In the genomic region with DNA sequence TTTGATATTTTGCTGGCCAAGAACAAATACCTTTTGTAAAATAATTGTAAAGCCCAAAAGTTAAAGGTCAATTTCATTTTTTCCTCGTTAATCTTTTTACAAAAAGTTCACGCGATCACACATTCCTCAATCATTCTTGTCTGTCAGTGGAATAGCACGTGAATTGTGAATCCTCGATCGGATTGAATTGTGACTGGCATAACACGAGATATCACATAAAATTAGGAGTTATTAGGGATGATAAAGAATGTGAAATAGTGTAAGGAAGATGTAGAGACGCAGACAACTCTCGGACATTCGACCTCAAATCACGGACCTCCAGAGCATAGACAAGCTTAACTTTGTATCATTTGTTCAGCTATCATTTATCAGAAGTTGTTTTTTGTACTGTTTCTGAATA, we compare ENCODE assay signal across 4 worm cellular contexts.
A peak's percentile ranks its signal among the peaks of the same experiment; 100 is the strongest.
TF ChIP-seq lines count a peak whose summit lies in the region.

Gene C27B7.6, minus strand, starts transcription at position 182 of the 400 bp plus-strand sequence.

TF ChIP-seq in whole organism, L1 larva, 84 proteins besides CTCF, POLR2A, EP300 and RAD21:
- TF ChIP-seq nhr-28 (tag; optimal IDR thresholded peaks at IDR 0.05; lab: Kevin White, UChicago) (no peak), zip-4 (GFP tag; optimal IDR thresholded peaks at IDR 0.05; lab: Kevin White, UChicago) (no peak), nhr-77 (tag; optimal IDR thresholded peaks at IDR 0.05; lab: Kevin White, UChicago) (no peak), pax-3 (tag; optimal IDR thresholded peaks at IDR 0.05; lab: Kevin White, UChicago) (no peak), nhr-76 (tag; optimal IDR thresholded peaks at IDR 0.05; lab: Kevin White, UChicago) (no peak), nhr-71 (tag; optimal IDR thresholded peaks at IDR 0.05; lab: Kevin White, UChicago) (peak; percentile 62), dpl-1 (GFP tag; optimal IDR thresholded peaks at IDR 0.05; lab: Kevin White, UChicago) (no peak), rnt-1 (tag; optimal IDR thresholded peaks at IDR 0.05; lab: Kevin White, UChicago) (peak; percentile 40), efl-1 (optimal IDR thresholded peaks at IDR 0.05; lab: Kevin White, UChicago) (no peak), efl-1 (GFP tag; optimal IDR thresholded peaks at IDR 0.05 in 1 of 2; lab: Kevin White, UChicago) (peak in 1 of 2 experiments; percentile 83), ztf-4 (tag; optimal IDR thresholded peaks at IDR 0.05; lab: Kevin White, UChicago) (no peak), fos-1 (tag; optimal IDR thresholded peaks at IDR 0.05; lab: Kevin White, UChicago) (no peak), dsc-1 (tag; optimal IDR thresholded peaks at IDR 0.05; lab: Kevin White, UChicago) (no peak), unc-130 (tag; optimal IDR thresholded peaks at IDR 0.05; lab: Kevin White, UChicago) (peak; percentile 14), snu-23 (GFP tag; optimal IDR thresholded peaks at IDR 0.05; lab: Kevin White, UChicago) (peak; percentile 24)

TF ChIP-seq in whole organism, L4 larva, 104 proteins besides CTCF, POLR2A, EP300 and RAD21:
- peak; percentile 80 for TF ChIP-seq aha-1 (tag; lab: Kevin White, UChicago)
- TF ChIP-seq hlh-30 (tag; optimal IDR thresholded peaks at IDR 0.05; lab: Kevin White, UChicago; ENCODE audit: insufficient read depth) = peak; percentile 56
- TF ChIP-seq nhr-42 (GFP tag; IDR thresholded peaks at IDR 0.05; lab: Robert Waterston, UW) = no peak
- 0 out of 2 replicates have a peak, but pooled peaks have one; percentile 36 for TF ChIP-seq mxl-2 (GFP tag; conservative IDR thresholded peaks at IDR 0.05; lab: Robert Waterston, UW)
- TF ChIP-seq tra-1 (GFP tag; IDR thresholded peaks at IDR 0.05; lab: Robert Waterston, UW) = no peak
- TF ChIP-seq ces-1 (GFP tag; optimal IDR thresholded peaks at IDR 0.05; lab: Kevin White, UChicago) = no peak
- TF ChIP-seq hlh-11 (tag; optimal IDR thresholded peaks at IDR 0.05; lab: Kevin White, UChicago) = peak; percentile 3

TF ChIP-seq in whole organism, late embryonic, 69 proteins besides CTCF, POLR2A, EP300 and RAD21:
- TF ChIP-seq unc-55 (GFP tag; optimal IDR thresholded peaks at IDR 0.05; lab: Kevin White, UChicago) (peak; percentile 69), madf-2 (tag; optimal IDR thresholded peaks at IDR 0.05; lab: Kevin White, UChicago) (no peak)

TF ChIP-seq in whole organism, mixed stage, embryonic, 35 proteins besides CTCF, POLR2A, EP300 and RAD21:
- TF ChIP-seq snpc-4 (tag; optimal IDR thresholded peaks at IDR 0.05; lab: Kevin White, UChicago) (no peak), unc-62 (GFP tag; optimal IDR thresholded peaks at IDR 0.05; lab: Kevin White, UChicago) (peak; percentile 43)
TF ChIP-seq in whole organism, mixed stage, embryonic: peak in this region for 1.

Comparison
In these comparisons a context has a peak if more than half of its experiments do, and no peak if none do; other contexts are left out.
1. Of the 29 proteins assayed by ChIP-seq in both whole organism, L4 larva and whole organism, L1 larva: peak only in whole organism, L4 larva: aha-1; only in whole organism, L1 larva: unc-130; in both: none; in neither: 27.